Worm (Caenorhabditis elegans): ENCODE measurements around the gene F48F5.8.

The F48F5.8 gene

ce11 chrV:20383065-20383609, 42.0 kb upstream of the F48F5.8 start, which contains the start of gene K02E2.11 (continued):
- TF ChIP-seq elt-1 (tag; optimal IDR thresholded peaks at IDR 0.05): no peak
- TF ChIP-seq nhr-10 (tag; optimal IDR thresholded peaks at IDR 0.05): no peak
- TF ChIP-seq nhr-23 (tag; optimal IDR thresholded peaks at IDR 0.05): no peak
- TF ChIP-seq nhr-11 (tag; optimal IDR thresholded peaks at IDR 0.05): no peak
- peak; percentile 3 for TF ChIP-seq gmeb-1 (tag; optimal IDR thresholded peaks at IDR 0.05)
- TF ChIP-seq Y55F3AM.14 (GFP tag; optimal IDR thresholded peaks at IDR 0.05): no peak
- peak; percentile 3 for TF ChIP-seq lin-13 (GFP tag; optimal IDR thresholded peaks at IDR 0.05)
- TF ChIP-seq elt-3 (tag; optimal IDR thresholded peaks at IDR 0.05): no peak
- peak; percentile 68 for TF ChIP-seq F13H6.1 (tag; optimal IDR thresholded peaks at IDR 0.05)

- TF ChIP-seq lin-13 (GFP tag; optimal IDR thresholded peaks at IDR 0.05) (no peak), F13H6.1 (tag; optimal IDR thresholded peaks at IDR 0.05) (no peak), nhr-12 (tag; optimal IDR thresholded peaks at IDR 0.05) (no peak), nhr-6 (tag; optimal IDR thresholded peaks at IDR 0.05) (no peak), gmeb-1 (tag; optimal IDR thresholded peaks at IDR 0.05) (no peak), elt-3 (tag; optimal IDR thresholded peaks at IDR 0.05) (no peak), lsy-2 (tag; optimal IDR thresholded peaks at IDR 0.05) (no peak), lin-39 (tag; optimal IDR thresholded peaks at IDR 0.05) (no peak), zag-1 (tag; optimal IDR thresholded peaks at IDR 0.05) (no peak), ztf-4 (tag; optimal IDR thresholded peaks at IDR 0.05) (no peak), nhr-77 (tag; optimal IDR thresholded peaks at IDR 0.05) (no peak)
Measured at ce11 chrV:20386942-20387341, 38.2 kb upstream of the F48F5.8 start, which contains the start of gene K02E2.7. TSS of gene K02E2.7 (minus strand) at chrV:20387042.

- TF ChIP-seq egl-27 (tag; optimal IDR thresholded peaks at IDR 0.05) (no peak), sma-9 (GFP tag; optimal IDR thresholded peaks at IDR 0.05) (no peak), sma-9 (tag; optimal IDR thresholded peaks at IDR 0.05) (no peak), unc-39 (tag; optimal IDR thresholded peaks at IDR 0.05) (no peak), ceh-82 (tag; optimal IDR thresholded peaks at IDR 0.05) (no peak), ztf-4 (tag; optimal IDR thresholded peaks at IDR 0.05) (no peak)
Measured at ce11 chrV:20387415-20387814, 37.7 kb upstream of the F48F5.8 start, which contains the start of gene F53H2.1. TSS of gene F53H2.1 (plus strand) at chrV:20387715.

- TF ChIP-seq blmp-1 (tag; optimal IDR thresholded peaks at IDR 0.05; ENCODE audit: insufficient read depth) (no peak), sma-3 (GFP tag; optimal IDR thresholded peaks at IDR 0.05) (peak; percentile 34)
Measured at ce11 chrV:20393773-20394172, 31.4 kb upstream of the F48F5.8 start, which contains the start of gene cnc-7. TSS of gene cnc-7 (plus strand) at chrV:20394073.

ce11 chrV:20399532-20400068, 25.5 kb upstream of the F48F5.8 start:
- no peak for TF ChIP-seq skn-1 (tag; optimal IDR thresholded peaks at IDR 0.05)
- no peak for TF ChIP-seq sma-9 (GFP tag; optimal IDR thresholded peaks at IDR 0.05)
- TF ChIP-seq sma-9 (tag; optimal IDR thresholded peaks at IDR 0.05): no peak
- no peak for TF ChIP-seq F13H6.1 (tag; optimal IDR thresholded peaks at IDR 0.05)
- no peak for TF ChIP-seq nhr-12 (tag; optimal IDR thresholded peaks at IDR 0.05)
- TF ChIP-seq ZK546.5 (tag; optimal IDR thresholded peaks at IDR 0.05): no peak
- no peak for TF ChIP-seq nhr-10 (tag; optimal IDR thresholded peaks at IDR 0.05)
- TF ChIP-seq elt-3 (tag; optimal IDR thresholded peaks at IDR 0.05): no peak
- no peak for TF ChIP-seq dmd-4 (tag; optimal IDR thresholded peaks at IDR 0.05)
- no peak for TF ChIP-seq nhr-129 (tag; optimal IDR thresholded peaks at IDR 0.05)

DNA sequence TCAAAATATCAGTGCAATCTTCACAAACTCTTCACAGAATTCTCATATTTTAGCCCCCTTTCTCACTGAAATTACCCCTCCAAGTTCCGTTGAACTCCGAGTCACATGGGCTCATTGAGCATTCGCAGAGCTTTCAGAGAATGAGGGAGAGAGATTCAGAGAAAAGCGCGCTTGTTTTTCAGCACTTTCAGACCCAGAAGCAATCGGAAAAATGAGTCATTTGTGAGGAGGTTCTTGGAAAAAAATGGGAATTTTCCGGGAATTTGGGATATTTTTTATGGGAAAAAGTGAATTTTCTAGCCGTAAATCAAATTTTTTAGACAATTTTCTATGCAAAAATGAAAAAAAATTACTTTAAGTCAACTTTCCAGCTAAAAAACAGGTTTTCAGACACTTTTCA, 22.3 kb upstream of the F48F5.8 start:
- peak in 1 of 2 experiments; percentile 39 for TF ChIP-seq lsy-2 (tag; optimal IDR thresholded peaks at IDR 0.05)
- peak; percentile 30 for TF ChIP-seq nhr-21 (tag; optimal IDR thresholded peaks at IDR 0.05)
- no peak for TF ChIP-seq zag-1 (tag; optimal IDR thresholded peaks at IDR 0.05)
- TF ChIP-seq C34F6.9 (tag; optimal IDR thresholded peaks at IDR 0.05): peak; percentile 7
- TF ChIP-seq Y55F3AM.14 (GFP tag; optimal IDR thresholded peaks at IDR 0.05): no peak
- TF ChIP-seq dmd-4 (tag; optimal IDR thresholded peaks at IDR 0.05): no peak

- TF ChIP-seq nhr-25 (tag; optimal IDR thresholded peaks at IDR 0.05) (no peak), unc-55 (GFP tag; optimal IDR thresholded peaks at IDR 0.05) (no peak), Y55F3AM.14 (GFP tag; optimal IDR thresholded peaks at IDR 0.05) (no peak), crh-2 (tag; optimal IDR thresholded peaks at IDR 0.05) (no peak), unc-62 (GFP tag; optimal IDR thresholded peaks at IDR 0.05) (no peak), lin-13 (GFP tag; optimal IDR thresholded peaks at IDR 0.05) (no peak), ztf-1 (GFP tag; conservative IDR thresholded peaks at IDR 0.05) (no peak), ztf-11 (tag; optimal IDR thresholded peaks at IDR 0.05) (no peak), lsy-2 (tag; optimal IDR thresholded peaks at IDR 0.05) (no peak), nhr-11 (tag; optimal IDR thresholded peaks at IDR 0.05) (no peak), nhr-23 (tag; optimal IDR thresholded peaks at IDR 0.05) (no peak), dmd-4 (tag; optimal IDR thresholded peaks at IDR 0.05) (no peak)
Measured at ce11 chrV:20406817-20407216, 18.3 kb upstream of the F48F5.8 start.
